Fruit fly (Drosophila melanogaster): ENCODE measurements around the gene CG12521.

- TF ChIP-seq ovo (GFP tag; optimal IDR thresholded peaks at IDR 0.05): no peak
- TF ChIP-seq CG33017 (tag; optimal IDR thresholded peaks at IDR 0.05): no peak
- TF ChIP-seq CG7045 (GFP tag; optimal IDR thresholded peaks at IDR 0.05): no peak
- no peak for TF ChIP-seq cnc (optimal IDR thresholded peaks at IDR 0.05)
- TF ChIP-seq bab1 (GFP tag; optimal IDR thresholded peaks at IDR 0.05): no peak
- no peak for TF ChIP-seq CG1620 (GFP tag; optimal IDR thresholded peaks at IDR 0.05)
- no peak for TF ChIP-seq Hr96 (GFP tag; optimal IDR thresholded peaks at IDR 0.05)
- no peak for TF ChIP-seq kay (GFP tag; ENCODE audit: borderline replicate concordance)
- TF ChIP-seq pad (GFP tag; optimal IDR thresholded peaks at IDR 0.05): no peak
- no peak for TF ChIP-seq CG7101 (tag; optimal IDR thresholded peaks at IDR 0.05)
- TF ChIP-seq Crg-1 (GFP tag; optimal IDR thresholded peaks at IDR 0.05): no peak
- TF ChIP-seq toe (GFP tag; optimal IDR thresholded peaks at IDR 0.05): no peak
- no peak for TF ChIP-seq Mnt (GFP tag; optimal IDR thresholded peaks at IDR 0.05)
- TF ChIP-seq Clk (GFP tag; optimal IDR thresholded peaks at IDR 0.05): no peak
These were observed 25.7 kb downstream of the CG12521 start, which contains the start of the genes CG11597 and CG5946 for dm6 chr3L:11821723-11822445.
